Worm (Caenorhabditis elegans) whole organism, mixed stage, embryonic: Measurements from ENCODE around the gene C46A5.1.

Experiments used
- hlh-1 ChIP-seq: fragments of 150-350 bp; optimal IDR thresholded peaks from 2 replicates; lab custom pipeline; 2014; ENCODE audit warnings: missing biosample characterization, missing genetic modification reagents, missing genetic modification characterization
- lin-13 ChIP-seq: fragments of 150-350 bp; optimal IDR thresholded peaks from 2 replicates; lab custom pipeline; 2014; ENCODE audit warnings: missing biosample characterization, missing genetic modification characterization
- lsy-2 ChIP-seq: fragments of 150-350 bp; optimal IDR thresholded peaks from 2 replicates; lab custom pipeline; 2014; ENCODE audit warnings: missing biosample characterization, missing genetic modification characterization
- mep-1 ChIP-seq: fragments of 150-350 bp; optimal IDR thresholded peaks from 2 replicates; lab custom pipeline; 2017; ENCODE audit warnings: missing biosample characterization, missing genetic modification reagents, missing genetic modification characterization, inconsistent platforms
- nhr-12 ChIP-seq: fragments of 150-350 bp; optimal IDR thresholded peaks from 2 replicates; lab custom pipeline; 2014; ENCODE audit warnings: missing biosample characterization, missing genetic modification characterization
- nhr-28 ChIP-seq: fragments of 150-350 bp; optimal IDR thresholded peaks from 2 replicates; lab custom pipeline; 2014; ENCODE audit warnings: missing biosample characterization, missing genetic modification characterization
- snpc-4 ChIP-seq: fragments of 150-350 bp; optimal IDR thresholded peaks from 2 replicates; lab custom pipeline; 2014; ENCODE audit warnings: missing biosample characterization, missing genetic modification characterization
- unc-62 ChIP-seq: fragments of 150-350 bp; optimal IDR thresholded peaks from 2 replicates; lab custom pipeline; 2014; ENCODE audit warnings: missing biosample characterization, missing genetic modification reagents, missing genetic modification characterization
- ztf-11 ChIP-seq: fragments of 150-350 bp; optimal IDR thresholded peaks from 2 replicates; lab custom pipeline; 2014; ENCODE audit warnings: missing biosample characterization, missing genetic modification characterization

- TF ChIP-seq snpc-4: no peak
- TF ChIP-seq nhr-28: no peak
- TF ChIP-seq unc-62: no peak
- no peak for TF ChIP-seq lin-13 (tag; lab: Kevin White, UChicago)
- TF ChIP-seq hlh-1 (tag; lab: Kevin White, UChicago): no peak
- no peak for TF ChIP-seq lsy-2 (tag; lab: Kevin White, UChicago)
- TF ChIP-seq nhr-12 (tag; lab: Kevin White, UChicago): no peak
- TF ChIP-seq ztf-11 (tag; lab: Kevin White, UChicago): no peak
- no peak for TF ChIP-seq mep-1 (tag; lab: Kevin White, UChicago)
Observed at ce11 chrIV:7783801-7784411, 20.2 kb downstream of the C46A5.1 start, which contains the start of gene tag-321.
